Worm (Caenorhabditis elegans): ENCODE measurements around the gene Y54F10BM.13.

DNA sequence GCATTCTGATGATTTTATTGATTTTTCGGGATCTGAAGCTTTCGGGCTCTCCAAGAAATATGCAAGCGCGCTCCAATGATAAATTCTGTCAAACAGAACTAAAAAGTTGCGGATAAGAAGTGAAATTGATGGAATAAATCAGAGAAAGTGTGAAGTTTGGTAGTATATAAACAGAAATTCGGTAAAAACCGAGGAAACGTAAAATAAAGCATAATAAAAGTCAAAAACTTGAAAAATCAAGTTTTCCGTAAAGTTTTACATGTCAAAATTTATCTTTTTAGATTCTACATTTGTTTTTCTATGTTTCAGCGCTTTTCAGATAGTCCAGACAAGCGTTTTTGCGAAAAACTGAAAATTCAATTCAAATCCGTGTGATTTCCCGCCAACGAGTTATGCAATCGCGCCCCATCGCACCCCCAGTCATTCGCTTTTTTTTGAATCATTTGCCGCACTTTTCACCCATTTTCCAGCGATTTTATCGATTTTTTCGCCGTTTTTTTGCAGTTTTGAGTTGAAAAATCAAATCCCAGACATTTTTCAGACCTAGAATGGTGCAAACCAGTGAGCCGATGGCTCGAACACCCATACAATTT, at the start of gene Y54F10BM.13, which contains the start of gene ppm-1.D:
- TF ChIP-seq med-1 (GFP tag; optimal IDR thresholded peaks at IDR 0.05; ENCODE audit: insufficient read depth) = no peak
- TF ChIP-seq ztf-29 (GFP tag; IDR thresholded peaks at IDR 0.05) = no peak
- no peak for TF ChIP-seq ztf-23 (GFP tag; IDR thresholded peaks at IDR 0.05)
- no peak for TF ChIP-seq flt-1 (GFP tag; IDR thresholded peaks at IDR 0.05)
- TF ChIP-seq tab-1 (GFP tag; IDR thresholded peaks at IDR 0.05) = no peak
- TF ChIP-seq T22C8.4 (GFP tag; IDR thresholded peaks at IDR 0.05) = no peak
- TF ChIP-seq cog-1 (tag; optimal IDR thresholded peaks at IDR 0.05) = no peak
